Worm (Caenorhabditis elegans) whole organism, L4 larva: ENCODE results near the gene tbx-9.

Experiments used
- D1046.2 ChIP-seq: fragments of 200-800 bp; sonication (Bioruptor generic); IDR thresholded peaks from 2 replicates; pipeline ENCODE4 v1.3.6; 2022; ENCODE audit warnings: missing genetic modification characterization, missing compliant biosample characterization
- F10B5.3 ChIP-seq: sonication (generic microtip); optimal IDR thresholded peaks from 2 replicates; lab custom pipeline; 2016; ENCODE audit warnings: mild to moderate bottlenecking, missing genetic modification characterization, missing compliant biosample characterization
- F37D6.2 ChIP-seq: sonication (generic microtip); optimal IDR thresholded peaks from 2 replicates; lab custom pipeline; 2016; ENCODE audit warnings: mild to moderate bottlenecking, missing genetic modification characterization, missing compliant biosample characterization
- T20F7.1 ChIP-seq: fragments of 200-800 bp; sonication (Bioruptor generic); optimal IDR thresholded peaks from 2 replicates; lab custom pipeline; 2018; ENCODE audit warnings: mild to moderate bottlenecking, missing genetic modification characterization, missing compliant biosample characterization
- Y105C5A.15 ChIP-seq: fragments of 200-800 bp; sonication (Bioruptor generic); IDR thresholded peaks from 2 replicates; pipeline ENCODE4 v1.3.6; 2022; ENCODE audit warnings: missing genetic modification characterization, missing compliant biosample characterization
- Y5F2A.4 ChIP-seq: fragments of 200-800 bp; sonication (Bioruptor generic); optimal IDR thresholded peaks from 2 replicates; lab custom pipeline; 2018; ENCODE audit warnings: mild to moderate bottlenecking, missing genetic modification characterization, missing compliant biosample characterization
- Y75B8A.6 ChIP-seq: fragments of 200-800 bp; sonication (Bioruptor generic); IDR thresholded peaks from 2 replicates; pipeline ENCODE4 v1.3.6; 2022; ENCODE audit warnings: missing genetic modification reagents, missing genetic modification characterization, missing compliant biosample characterization
- aly-2 ChIP-seq: sonication (generic microtip); optimal IDR thresholded peaks from 2 replicates; lab custom pipeline; 2018; ENCODE audit warnings: missing biosample characterization, missing genetic modification characterization
- ama-1 ChIP-seq: fragments of 150-350 bp; optimal IDR thresholded peaks from 2 replicates; lab custom pipeline; 2014; ENCODE audit warnings: inconsistent platforms, mixed read lengths
- ceh-28 ChIP-seq: fragments of 150-350 bp; optimal IDR thresholded peaks from 2 replicates; lab custom pipeline; 2014; ENCODE audit warnings: missing biosample characterization, missing genetic modification reagents, missing genetic modification characterization
- ctbp-1 ChIP-seq: fragments of 200-800 bp; sonication (Bioruptor generic); IDR thresholded peaks from 2 replicates; pipeline ENCODE4 v1.3.6; 2022; ENCODE audit warnings: missing genetic modification reagents, missing genetic modification characterization, missing compliant biosample characterization
- daf-16 ChIP-seq, 3 experiments: sonication (generic microtip); optimal IDR thresholded peaks; 2 replicates each; lab custom pipeline; 2016 to 2017; ENCODE audit warnings: missing genetic modification characterization in 3 of 3, missing genetic modification reagents in 3 of 3, mild to moderate bottlenecking in 2 of 3, missing compliant biosample characterization in 2 of 3, missing biosample characterization in 1 of 3, moderate library complexity in 1 of 3
- daf-19 ChIP-seq: fragments of 200-800 bp; sonication (Bioruptor generic); conservative IDR thresholded peaks from 2 replicates; pipeline ENCODE4 v1.3.6; 2022; ENCODE audit warnings: missing genetic modification characterization, missing compliant biosample characterization
- daf-8 ChIP-seq: fragments of 200-800 bp; sonication (Bioruptor generic); IDR thresholded peaks from 2 replicates; pipeline ENCODE4 v1.3.6; 2022; ENCODE audit warnings: missing genetic modification characterization, missing compliant biosample characterization
- dmd-6 ChIP-seq: fragments of 200-800 bp; sonication (Bioruptor generic); IDR thresholded peaks from 2 replicates; pipeline ENCODE4 v1.3.6; 2022; ENCODE audit warnings: missing genetic modification reagents, missing genetic modification characterization, missing compliant biosample characterization
- dpl-1 ChIP-seq: fragments of 150-350 bp; optimal IDR thresholded peaks from 2 replicates; lab custom pipeline; 2014; ENCODE audit warnings: missing biosample characterization, missing genetic modification reagents, missing genetic modification characterization
- duxl-1 ChIP-seq: sonication (generic microtip); optimal IDR thresholded peaks from 2 replicates; lab custom pipeline; 2016; ENCODE audit warnings: mild to moderate bottlenecking, missing genetic modification characterization, moderate library complexity, missing compliant biosample characterization; ENCODE audit not compliant: poor library complexity
- dve-1 ChIP-seq: sonication (generic microtip); optimal IDR thresholded peaks from 2 replicates; lab custom pipeline; 2017; ENCODE audit warnings: antibody characterized with exemption, mild to moderate bottlenecking, missing genetic modification characterization, missing compliant biosample characterization; ENCODE audit not compliant: insufficient read depth
- fkh-10 ChIP-seq: fragments of 150-350 bp; optimal IDR thresholded peaks from 2 replicates; lab custom pipeline; 2014; ENCODE audit warnings: missing biosample characterization, missing genetic modification reagents, missing genetic modification characterization
- hlh-11 ChIP-seq: fragments of 200-800 bp; sonication (Bioruptor generic); optimal IDR thresholded peaks from 2 replicates; lab custom pipeline; 2018; ENCODE audit warnings: mild to moderate bottlenecking, missing genetic modification characterization, missing compliant biosample characterization
- hlh-30 ChIP-seq: sonication (generic microtip); optimal IDR thresholded peaks from 2 replicates; lab custom pipeline; 2017; ENCODE audit warnings: antibody characterized with exemption, mild to moderate bottlenecking, missing genetic modification characterization, missing compliant biosample characterization; ENCODE audit not compliant: insufficient read depth
- hmg-1.1 ChIP-seq: fragments of 200-800 bp; sonication (Bioruptor generic); IDR thresholded peaks from 2 replicates; pipeline ENCODE4 v1.3.6; 2022; ENCODE audit warnings: missing genetic modification reagents, missing genetic modification characterization, missing compliant biosample characterization
- jun-1 ChIP-seq: fragments of 150-350 bp; optimal IDR thresholded peaks from 2 replicates; lab custom pipeline; 2014; ENCODE audit warnings: missing biosample characterization, missing genetic modification reagents, missing genetic modification characterization
- lin-13 ChIP-seq: fragments of 150-350 bp; optimal IDR thresholded peaks from 2 replicates; lab custom pipeline; 2014; ENCODE audit warnings: missing biosample characterization, missing genetic modification reagents, missing genetic modification characterization
- lin-29 ChIP-seq: fragments of 200-800 bp; sonication (Bioruptor generic); IDR thresholded peaks from 2 replicates; pipeline ENCODE4 v1.3.6; 2022; ENCODE audit warnings: missing genetic modification reagents, missing genetic modification characterization, missing compliant biosample characterization
- lin-38 ChIP-seq: fragments of 200-800 bp; sonication (Bioruptor generic); IDR thresholded peaks from 2 replicates; pipeline ENCODE4 v1.3.6; 2022; ENCODE audit warnings: missing genetic modification reagents, missing genetic modification characterization, missing compliant biosample characterization
- mdl-1 ChIP-seq, 2 experiments: fragments of 150-350 bp in 1 of 2; sonication (generic microtip) in 1 of 2; optimal IDR thresholded peaks; 2 replicates each; lab custom pipeline; 2014 to 2017; ENCODE audit warnings: missing biosample characterization in 2 of 2, missing genetic modification characterization in 2 of 2
- mep-1 ChIP-seq: fragments of 150-350 bp; sonication (generic microtip); optimal IDR thresholded peaks from 3 replicates; lab custom pipeline; 2014; ENCODE audit warnings: missing biosample characterization, missing genetic modification characterization
- mes-2 ChIP-seq: sonication (generic microtip); optimal IDR thresholded peaks from 2 replicates; lab custom pipeline; 2016; ENCODE audit warnings: missing genotype, mild to moderate bottlenecking, missing genetic modification characterization, missing compliant biosample characterization; ENCODE audit not compliant: poor library complexity, severe bottlenecking
- mxl-2 ChIP-seq: fragments of 200-800 bp; sonication (Bioruptor generic); conservative IDR thresholded peaks from 2 replicates; pipeline ENCODE4 v1.3.6; 2022; ENCODE audit warnings: missing genetic modification reagents, missing genetic modification characterization, missing compliant biosample characterization
- mxl-3 ChIP-seq: fragments of 200-800 bp; sonication (Bioruptor generic); optimal IDR thresholded peaks from 2 replicates; lab custom pipeline; 2018; ENCODE audit warnings: mild to moderate bottlenecking, missing genetic modification characterization, missing compliant biosample characterization
- nhr-10 ChIP-seq: fragments of 150-350 bp; optimal IDR thresholded peaks from 2 replicates; lab custom pipeline; 2014; ENCODE audit warnings: missing biosample characterization, missing genetic modification characterization
- nhr-102 ChIP-seq: sonication (generic microtip); optimal IDR thresholded peaks from 2 replicates; lab custom pipeline; 2016; ENCODE audit warnings: mild to moderate bottlenecking, missing genetic modification characterization, moderate library complexity, missing compliant biosample characterization
- nhr-28 ChIP-seq: fragments of 150-350 bp; optimal IDR thresholded peaks from 2 replicates; lab custom pipeline; 2014; ENCODE audit warnings: missing biosample characterization, missing genetic modification characterization
- nhr-42 ChIP-seq: fragments of 200-800 bp; sonication (Bioruptor generic); IDR thresholded peaks from 2 replicates; pipeline ENCODE4 v1.3.6; 2022; ENCODE audit warnings: missing genetic modification characterization, missing compliant biosample characterization
- nhr-77 ChIP-seq: fragments of 150-350 bp; optimal IDR thresholded peaks from 2 replicates; lab custom pipeline; 2014; ENCODE audit warnings: missing biosample characterization, missing genetic modification characterization
- php-3 ChIP-seq: fragments of 200-800 bp; sonication (Bioruptor generic); IDR thresholded peaks from 2 replicates; pipeline ENCODE4 v1.3.6; 2022; ENCODE audit warnings: missing genetic modification reagents, missing genetic modification characterization, missing compliant biosample characterization
- rbr-2 ChIP-seq: sonication (generic microtip); optimal IDR thresholded peaks from 2 replicates; lab custom pipeline; 2016; ENCODE audit warnings: missing genotype, missing genetic modification characterization, missing compliant biosample characterization
- saeg-2 ChIP-seq: fragments of 200-800 bp; sonication (Bioruptor generic); IDR thresholded peaks from 2 replicates; pipeline ENCODE4 v1.3.6; 2022; ENCODE audit warnings: missing genetic modification reagents, missing genetic modification characterization, missing compliant biosample characterization
- set-16 ChIP-seq: fragments of 200-800 bp; sonication (Bioruptor generic); IDR thresholded peaks from 2 replicates; pipeline ENCODE4 v1.3.6; 2022; ENCODE audit warnings: missing genetic modification reagents, missing genetic modification characterization, missing compliant biosample characterization
- skn-1 ChIP-seq: fragments of 150-350 bp; optimal IDR thresholded peaks from 2 replicates; lab custom pipeline; 2014; ENCODE audit warnings: missing biosample characterization, missing genetic modification characterization
- snpc-1.2 ChIP-seq: fragments of 200-800 bp; sonication (Bioruptor generic); IDR thresholded peaks from 2 replicates; pipeline ENCODE4 v1.3.6; 2022; ENCODE audit warnings: missing genetic modification reagents, missing genetic modification characterization, missing compliant biosample characterization
- spr-1 ChIP-seq: sonication (generic microtip); optimal IDR thresholded peaks from 2 replicates; lab custom pipeline; 2016; ENCODE audit warnings: mild to moderate bottlenecking, missing genetic modification characterization, missing compliant biosample characterization
- spr-3 ChIP-seq: fragments of 200-800 bp; sonication (Bioruptor generic); optimal IDR thresholded peaks from 2 replicates; lab custom pipeline; 2018; ENCODE audit warnings: mild to moderate bottlenecking, missing genetic modification characterization, missing compliant biosample characterization
- tra-1 ChIP-seq: fragments of 200-800 bp; sonication (Bioruptor generic); IDR thresholded peaks from 2 replicates; pipeline ENCODE4 v1.3.6; 2022; ENCODE audit warnings: missing genetic modification reagents, missing genetic modification characterization, missing compliant biosample characterization
- unc-39 ChIP-seq: sonication (generic microtip); optimal IDR thresholded peaks from 2 replicates; lab custom pipeline; 2017; ENCODE audit warnings: missing biosample characterization, missing genetic modification characterization
- vab-7 ChIP-seq: fragments of 200-800 bp; sonication (Bioruptor generic); IDR thresholded peaks from 2 replicates; pipeline ENCODE4 v1.3.6; 2022; ENCODE audit warnings: missing genetic modification reagents, missing genetic modification characterization, missing compliant biosample characterization
- zfp-2 ChIP-seq: sonication (generic microtip); optimal IDR thresholded peaks from 2 replicates; lab custom pipeline; 2016; ENCODE audit warnings: mild to moderate bottlenecking, missing genetic modification characterization, missing compliant biosample characterization
- ztf-7 ChIP-seq: fragments of 150-350 bp; optimal IDR thresholded peaks from 2 replicates; lab custom pipeline; 2014; ENCODE audit warnings: missing biosample characterization, missing genetic modification characterization

tbx-9 gene

ce11 chrIII:10333961-10334542 is 7.6 kb downstream of the tbx-9 start, which contains the start of the genes jmjd-4 and mev-1:
Gene jmjd-4, minus strand, starts transcription at chrIII:10334018.
Gene mev-1, plus strand, starts transcription at chrIII:10334277.
- peak; percentile 71 for TF ChIP-seq nhr-77 (tag; lab: Kevin White, UChicago)
- TF ChIP-seq snpc-1.2: 0 out of 2 replicates have a peak, but pooled peaks have one; percentile 39
- TF ChIP-seq ztf-7 (tag; lab: Kevin White, UChicago): peak; percentile 5
- peak; percentile 86 for TF ChIP-seq lin-13 (GFP tag; lab: Kevin White, UChicago)
- peak in 1 of 2 experiments; percentile 42 for TF ChIP-seq mdl-1 (tag; optimal IDR thresholded peaks at IDR 0.05; lab: Kevin White, UChicago)
- TF ChIP-seq daf-16 (GFP tag; optimal IDR thresholded peaks at IDR 0.05; lab: Kevin White, UChicago): peak in 1 of 2 experiments; percentile 55
- TF ChIP-seq daf-16 (tag; optimal IDR thresholded peaks at IDR 0.05; lab: Kevin White, UChicago): peak; percentile 84
- TF ChIP-seq duxl-1 (tag; lab: Kevin White, UChicago): peak; percentile 77
- TF ChIP-seq mes-2 (tag; lab: Kevin White, UChicago): peak; percentile 86
- 0 out of 2 replicates have a peak, but pooled peaks have one; percentile 67 for TF ChIP-seq daf-19
- peak; percentile 85 for TF ChIP-seq rbr-2 (tag; lab: Kevin White, UChicago)
- TF ChIP-seq php-3 (GFP tag; lab: Robert Waterston, UW): peak; percentile 69
- 0 out of 2 replicates have a peak, but pooled peaks have one; percentile 35 for TF ChIP-seq saeg-2 (GFP tag; lab: Robert Waterston, UW)
- TF ChIP-seq mep-1 (tag; lab: Kevin White, UChicago): peak; percentile 88
- peak; percentile 24 for TF ChIP-seq Y5F2A.4 (GFP tag; lab: Kevin White, UChicago)
- peak; percentile 94 for TF ChIP-seq dve-1 (tag; lab: Kevin White, UChicago)
- TF ChIP-seq lin-38 (GFP tag; lab: Robert Waterston, UW): peak; percentile 91
- TF ChIP-seq D1046.2 (GFP tag; lab: Robert Waterston, UW): 0 out of 2 replicates have a peak, but pooled peaks have one; percentile 52
- peak; percentile 88 for TF ChIP-seq dmd-6 (GFP tag; lab: Robert Waterston, UW)
- TF ChIP-seq Y105C5A.15: no peak
- TF ChIP-seq ctbp-1 (GFP tag; lab: Robert Waterston, UW): peak; percentile 65
- 0 out of 2 replicates have a peak, but pooled peaks have one; percentile 67 for TF ChIP-seq nhr-42 (GFP tag; lab: Robert Waterston, UW)
- peak; percentile 82 for TF ChIP-seq tra-1 (GFP tag; lab: Robert Waterston, UW)
- no peak for TF ChIP-seq Y75B8A.6 (GFP tag; lab: Robert Waterston, UW)
- TF ChIP-seq F37D6.2 (tag; lab: Kevin White, UChicago): peak; percentile 72
- TF ChIP-seq T20F7.1: no peak
- no peak for TF ChIP-seq daf-8 (GFP tag; lab: Robert Waterston, UW)
- peak; percentile 58; the same call in 1 of the 2 replicates for TF ChIP-seq mxl-2 (GFP tag; lab: Robert Waterston, UW)
- peak; percentile 63 for TF ChIP-seq mxl-3 (GFP tag; lab: Kevin White, UChicago)
- peak; percentile 74 for TF ChIP-seq lin-29 (GFP tag; lab: Robert Waterston, UW)
- TF ChIP-seq set-16: peak; percentile 21; the same call in 1 of the 2 replicates
- peak; percentile 80 for TF ChIP-seq spr-1 (tag; lab: Kevin White, UChicago)
- 0 out of 2 replicates have a peak, but pooled peaks have one; percentile 21 for TF ChIP-seq vab-7
- peak; percentile 79 for TF ChIP-seq ama-1 (lab: Kevin White, UChicago)
- TF ChIP-seq spr-3 (GFP tag; lab: Kevin White, UChicago): peak; percentile 75
- peak; percentile 47 for TF ChIP-seq nhr-28 (tag; lab: Kevin White, UChicago)
- no peak for TF ChIP-seq aly-2
- peak; percentile 45 for TF ChIP-seq F10B5.3 (tag; lab: Kevin White, UChicago)
- TF ChIP-seq nhr-10 (tag; lab: Kevin White, UChicago): no peak
- TF ChIP-seq hlh-11 (tag; lab: Kevin White, UChicago): peak; percentile 90
- peak; percentile 85 for TF ChIP-seq dpl-1 (GFP tag; lab: Kevin White, UChicago)
- TF ChIP-seq unc-39 (tag; lab: Kevin White, UChicago): no peak
- TF ChIP-seq skn-1 (tag; lab: Kevin White, UChicago): no peak
- TF ChIP-seq hmg-1.1: peak; percentile 89
- peak; percentile 88 for TF ChIP-seq nhr-102 (tag; lab: Kevin White, UChicago)
- TF ChIP-seq jun-1: peak; percentile 35
- peak; percentile 40 for TF ChIP-seq fkh-10 (GFP tag; lab: Kevin White, UChicago)
- TF ChIP-seq ceh-28: no peak
- TF ChIP-seq hlh-30 (tag; lab: Kevin White, UChicago): peak; percentile 82
- no peak for TF ChIP-seq zfp-2 (tag; lab: Kevin White, UChicago)
